Fruit fly (Drosophila melanogaster): ENCODE data around the gene Ccp84Af.

The Ccp84Af gene

DNA sequence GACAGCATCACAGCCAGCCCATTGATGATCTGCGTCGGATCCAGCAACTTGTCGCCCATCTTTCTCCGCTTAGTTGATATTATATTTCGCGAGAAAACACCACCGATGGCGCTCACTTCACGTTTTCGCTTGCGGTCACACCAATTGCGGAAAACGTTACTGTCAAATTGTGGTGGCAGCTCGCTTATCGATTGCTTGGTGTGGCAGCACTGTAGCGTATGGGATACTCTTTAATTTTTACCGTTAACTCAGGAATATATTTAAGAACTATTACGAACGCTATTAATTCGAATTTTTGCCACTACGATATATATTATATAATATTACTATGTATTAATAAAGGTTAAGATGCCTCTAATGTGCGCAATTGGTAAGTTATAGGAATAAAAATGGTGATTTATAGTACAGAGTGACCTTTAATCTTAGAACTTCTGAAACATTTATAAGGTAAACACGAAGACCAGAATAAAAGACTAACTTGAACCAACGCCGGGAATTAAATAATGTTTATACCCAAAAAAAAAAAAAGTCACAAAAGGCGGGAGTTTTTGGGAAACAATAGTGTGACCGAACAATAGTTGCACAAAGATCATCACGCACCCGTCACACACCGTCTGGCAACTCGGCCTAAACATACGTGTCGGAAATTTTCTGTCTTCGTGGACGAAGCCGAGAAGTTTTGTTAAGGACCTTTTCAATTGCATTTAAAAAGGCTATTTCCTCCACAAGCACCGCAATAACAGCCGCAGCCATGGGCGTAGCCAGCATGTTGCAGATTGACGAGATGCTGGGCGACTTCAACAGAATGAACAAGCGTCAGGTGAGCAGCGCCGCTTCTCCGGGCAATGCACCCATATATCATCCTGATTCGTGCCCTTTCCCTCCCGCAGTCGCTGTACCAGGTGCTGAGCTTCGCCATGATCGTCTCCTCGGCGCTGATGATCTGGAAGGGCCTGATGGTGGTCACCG lies 32.5 kb downstream of the Ccp84Af start, which contains the start of the genes CG1307 and twr (continued):
- TF ChIP-seq Ets65A (GFP tag) = peak; percentile 93
- TF ChIP-seq hbn (GFP tag; IDR thresholded peaks at IDR 0.05; ENCODE audit: partially characterized antibody) = no peak
- TF ChIP-seq CG10321 (GFP tag; IDR thresholded peaks at IDR 0.05) = 0 out of 2 replicates have a peak, but pooled peaks have one; percentile 11
- peak; percentile 59 for TF ChIP-seq CG13424 (tag; optimal IDR thresholded peaks at IDR 0.05)
- no peak for TF ChIP-seq jing (GFP tag; optimal IDR thresholded peaks at IDR 0.05)
- TF ChIP-seq CoRest (tag; optimal IDR thresholded peaks at IDR 0.05) = peak; percentile 74
- peak; percentile 31; the same call in 1 of the 2 replicates for TF ChIP-seq CG14441 (GFP tag; IDR thresholded peaks at IDR 0.05)
- TF ChIP-seq fu2 (GFP tag; optimal IDR thresholded peaks at IDR 0.05) = no peak
- no peak for TF ChIP-seq CG7745 (tag; optimal IDR thresholded peaks at IDR 0.05)
- TF ChIP-seq E2f2 (GFP tag; IDR thresholded peaks at IDR 0.05) = peak; percentile 81
- no peak for TF ChIP-seq CG17385 (GFP tag; optimal IDR thresholded peaks at IDR 0.05)
- TF ChIP-seq Dfd (GFP tag; optimal IDR thresholded peaks at IDR 0.05) = no peak
- TF ChIP-seq CG2889 (GFP tag; IDR thresholded peaks at IDR 0.05) = 0 out of 3 replicates have a peak, but pooled peaks have one; percentile 32
- TF ChIP-seq row (GFP tag; IDR thresholded peaks at IDR 0.05) = peak; percentile 55
- no peak for TF ChIP-seq CG34422 (GFP tag; IDR thresholded peaks at IDR 0.05)
- no peak for TF ChIP-seq gcm (GFP tag; optimal IDR thresholded peaks at IDR 0.05)
- TF ChIP-seq CG1024 (GFP tag; IDR thresholded peaks at IDR 0.05) = peak; percentile 8; the same call in 1 of the 2 replicates
- TF ChIP-seq cg (GFP tag; optimal IDR thresholded peaks at IDR 0.05) = no peak
- peak; percentile 61 for TF ChIP-seq CG17829 (tag; optimal IDR thresholded peaks at IDR 0.05)
- no peak for TF ChIP-seq da (GFP tag; optimal IDR thresholded peaks at IDR 0.05)
- TF ChIP-seq CG17912 (GFP tag; optimal IDR thresholded peaks at IDR 0.05) = peak; percentile 15
- TF ChIP-seq bbx (GFP tag; IDR thresholded peaks at IDR 0.05; ENCODE audit: partially characterized antibody) = 0 out of 2 replicates have a peak, but pooled peaks have one; percentile 9
- TF ChIP-seq Dad (GFP tag; optimal IDR thresholded peaks at IDR 0.05) = no peak
- TF ChIP-seq CG13775 (GFP tag; optimal IDR thresholded peaks at IDR 0.05) = peak; percentile 68
- TF ChIP-seq Camta (GFP tag; optimal IDR thresholded peaks at IDR 0.05) = no peak
- no peak for TF ChIP-seq crol (GFP tag; IDR thresholded peaks at IDR 0.05)
- TF ChIP-seq p53 (GFP tag; optimal IDR thresholded peaks at IDR 0.05) = peak; percentile 4
- TF ChIP-seq CG18262 (tag; optimal IDR thresholded peaks at IDR 0.05) = no peak
- peak; percentile 99 for TF ChIP-seq wek (GFP tag; optimal IDR thresholded peaks at IDR 0.05)
- TF ChIP-seq D19B (GFP tag; optimal IDR thresholded peaks at IDR 0.05) = peak; percentile 26
- TF ChIP-seq gcm2 (GFP tag; optimal IDR thresholded peaks at IDR 0.05) = no peak
- TF ChIP-seq al (GFP tag; IDR thresholded peaks at IDR 0.05) = peak; percentile 13; the same call in 1 of the 2 replicates
- TF ChIP-seq CG3163 (GFP tag; optimal IDR thresholded peaks at IDR 0.05) = no peak
- no peak for TF ChIP-seq TFAM (GFP tag; optimal IDR thresholded peaks at IDR 0.05)
- TF ChIP-seq pnt (GFP tag; optimal IDR thresholded peaks at IDR 0.05) = no peak
- TF ChIP-seq HLH4C (GFP tag; IDR thresholded peaks at IDR 0.05; ENCODE audit: partially characterized antibody) = 0 out of 3 replicates have a peak, but pooled peaks have one; percentile 38
- peak; percentile 74 for TF ChIP-seq pzg (GFP tag; optimal IDR thresholded peaks at IDR 0.05)
- peak; percentile 6; the same call in 1 of the 2 replicates for TF ChIP-seq CG14667 (GFP tag; IDR thresholded peaks at IDR 0.05)
- TF ChIP-seq HmgZ (tag; optimal IDR thresholded peaks at IDR 0.05) = peak; percentile 51
- no peak for TF ChIP-seq tup (GFP tag; optimal IDR thresholded peaks at IDR 0.05)
- TF ChIP-seq Nf-YC (tag; optimal IDR thresholded peaks at IDR 0.05) = no peak
- TF ChIP-seq CG3847 (GFP tag; IDR thresholded peaks at IDR 0.05) = peak; percentile 22; the same call in 1 of the 2 replicates
- peak; percentile 82 for TF ChIP-seq Med (GFP tag)
- TF ChIP-seq CG15479 (GFP tag; optimal IDR thresholded peaks at IDR 0.05) = no peak
- no peak for TF ChIP-seq Trl (optimal IDR thresholded peaks at IDR 0.05)
- no peak for TF ChIP-seq Trl (GFP tag; optimal IDR thresholded peaks at IDR 0.05)
- TF ChIP-seq CG6765 (GFP tag; optimal IDR thresholded peaks at IDR 0.05) = no peak
- TF ChIP-seq lilli (GFP tag; optimal IDR thresholded peaks at IDR 0.05) = no peak
- no peak for TF ChIP-seq vfl (GFP tag; optimal IDR thresholded peaks at IDR 0.05)
